Fruit fly (Drosophila melanogaster) whole organism, embryonic: ENCODE data around the gene brm.

Source experiments
- Antp ChIP-seq: fragments of 200-800 bp; sonication (Bioruptor generic); optimal IDR thresholded peaks from 3 replicates; lab custom pipeline; 2016; ENCODE audit warnings: missing biosample characterization, missing genetic modification characterization
- BtbVII ChIP-seq: fragments of 200-800 bp; sonication (Bioruptor generic); optimal IDR thresholded peaks from 3 replicates; lab custom pipeline; 2017; ENCODE audit warnings: missing biosample characterization, mild to moderate bottlenecking, missing genetic modification characterization
- CG11456 ChIP-seq: fragments of 200-800 bp; sonication (Bioruptor generic); IDR thresholded peaks from 3 replicates; pipeline ENCODE4 v1.3.6; 2022; ENCODE audit warnings: missing biosample characterization, missing genetic modification characterization
- CG12769 ChIP-seq: fragments of 200-800 bp; sonication (Bioruptor generic); optimal IDR thresholded peaks from 2 replicates; lab custom pipeline; 2019; ENCODE audit warnings: missing biosample characterization, mild to moderate bottlenecking, missing genetic modification characterization, moderate library complexity
- CG14441 ChIP-seq: fragments of 200-800 bp; sonication (Bioruptor generic); IDR thresholded peaks from 2 replicates; pipeline ENCODE4 v1.3.6; 2022; ENCODE audit warnings: missing biosample characterization, missing genetic modification characterization
- CG14667 ChIP-seq: fragments of 200-800 bp; sonication (Bioruptor generic); IDR thresholded peaks from 2 replicates; pipeline ENCODE4 v1.3.6; 2022; ENCODE audit warnings: missing biosample characterization, missing genetic modification characterization
- CG1603 ChIP-seq: fragments of 200-800 bp; sonication (Bioruptor generic); optimal IDR thresholded peaks from 2 replicates; lab custom pipeline; 2019; ENCODE audit warnings: missing biosample characterization, mild to moderate bottlenecking, missing genetic modification characterization, moderate library complexity
- CG17568 ChIP-seq: fragments of 200-800 bp; sonication (Bioruptor generic); optimal IDR thresholded peaks from 2 replicates; lab custom pipeline; 2018; ENCODE audit warnings: missing biosample characterization, mild to moderate bottlenecking, missing genetic modification characterization, moderate library complexity
- CG18011 ChIP-seq: fragments of 200-800 bp; sonication (Bioruptor generic); optimal IDR thresholded peaks from 2 replicates; lab custom pipeline; 2017; ENCODE audit warnings: missing biosample characterization, missing genetic modification characterization, mild to moderate bottlenecking, moderate library complexity, missing genotype
- CG2202 ChIP-seq: fragments of 200-800 bp; sonication (Bioruptor generic); optimal IDR thresholded peaks from 2 replicates; lab custom pipeline; 2018; ENCODE audit warnings: missing biosample characterization, mild to moderate bottlenecking, missing genetic modification characterization
- CG2678 ChIP-seq: fragments of 200-800 bp; sonication (Bioruptor generic); optimal IDR thresholded peaks from 3 replicates; lab custom pipeline; 2019; ENCODE audit warnings: missing biosample characterization, mild to moderate bottlenecking, missing genetic modification characterization, moderate library complexity
- CG2889 ChIP-seq: fragments of 200-800 bp; sonication (Bioruptor generic); IDR thresholded peaks from 3 replicates; pipeline ENCODE4 v1.3.6; 2022; ENCODE audit warnings: missing biosample characterization, missing genetic modification characterization
- CG33557 ChIP-seq: fragments of 200-800 bp; sonication (Bioruptor generic); optimal IDR thresholded peaks from 2 replicates; lab custom pipeline; 2019; ENCODE audit warnings: missing biosample characterization, mild to moderate bottlenecking, missing genetic modification characterization, moderate library complexity
- CG4328 ChIP-seq: fragments of 200-800 bp; sonication (Bioruptor generic); optimal IDR thresholded peaks from 3 replicates; lab custom pipeline; 2017; ENCODE audit warnings: missing biosample characterization, missing genetic modification reagents, missing genetic modification characterization
- CG5953 ChIP-seq: fragments of 200-800 bp; sonication (Bioruptor generic); IDR thresholded peaks from 2 replicates; pipeline ENCODE4 v1.3.6; 2022; ENCODE audit warnings: missing biosample characterization, missing genetic modification characterization
- CG6175 ChIP-seq: fragments of 200-800 bp; sonication (Bioruptor generic); IDR thresholded peaks from 3 replicates; pipeline ENCODE4 v1.3.6; 2022; ENCODE audit warnings: missing biosample characterization, missing genetic modification characterization
- CG6654 ChIP-seq: fragments of 200-800 bp; sonication (Bioruptor generic); optimal IDR thresholded peaks from 2 replicates; lab custom pipeline; 2017; ENCODE audit warnings: missing biosample characterization, mild to moderate bottlenecking, missing genetic modification characterization
- CG6683 ChIP-seq: fragments of 200-800 bp; sonication (Bioruptor generic); optimal IDR thresholded peaks from 2 replicates; lab custom pipeline; 2017; ENCODE audit warnings: missing biosample characterization, mild to moderate bottlenecking, missing genetic modification characterization, missing genetic modification reagents
- CG6791 ChIP-seq: fragments of 200-800 bp; sonication (Bioruptor generic); IDR thresholded peaks from 3 replicates; pipeline ENCODE4 v1.3.6; 2022; ENCODE audit warnings: missing biosample characterization, missing genetic modification characterization; ENCODE audit not compliant: partially characterized antibody
- CG7786 ChIP-seq: fragments of 200-800 bp; sonication (Bioruptor generic); optimal IDR thresholded peaks from 2 replicates; lab custom pipeline; 2016; ENCODE audit warnings: missing biosample characterization, missing genetic modification characterization
- CG9932 ChIP-seq: fragments of 200-800 bp; sonication (Bioruptor generic); IDR thresholded peaks from 2 replicates; pipeline ENCODE4 v1.3.6; 2022; ENCODE audit warnings: missing biosample characterization, missing genetic modification characterization
- HLH54F ChIP-seq: fragments of 200-800 bp; sonication (Bioruptor generic); optimal IDR thresholded peaks from 3 replicates; lab custom pipeline; 2016; ENCODE audit warnings: missing biosample characterization, missing genetic modification characterization
- Hand ChIP-seq: fragments of 200-800 bp; sonication (Bioruptor generic); optimal IDR thresholded peaks from 2 replicates; lab custom pipeline; 2017; ENCODE audit warnings: mild to moderate bottlenecking, missing biosample characterization, missing genetic modification reagents, missing genetic modification characterization
- MBD-R2 ChIP-seq: fragments of 200-800 bp; sonication (Bioruptor generic); IDR thresholded peaks from 2 replicates; pipeline ENCODE4 v1.3.6; 2022; ENCODE audit warnings: missing biosample characterization, missing genetic modification characterization
- Max ChIP-seq: fragments of 200-800 bp; sonication (Bioruptor generic); optimal IDR thresholded peaks from 2 replicates; lab custom pipeline; 2016; ENCODE audit warnings: missing biosample characterization, mild to moderate bottlenecking, missing genetic modification characterization
- NFAT ChIP-seq: fragments of 200-800 bp; sonication (Bioruptor generic); IDR thresholded peaks from 2 replicates; pipeline ENCODE4 v1.3.6; 2022; ENCODE audit warnings: missing biosample characterization, missing genetic modification characterization
- NfI ChIP-seq: fragments of 200-800 bp; sonication (Bioruptor generic); optimal IDR thresholded peaks from 3 replicates; lab custom pipeline; 2018; ENCODE audit warnings: missing biosample characterization, mild to moderate bottlenecking, missing genetic modification characterization, moderate library complexity
- Pdp1 ChIP-seq, 2 experiments: fragments of 200-800 bp; sonication (Bioruptor generic); optimal IDR thresholded peaks; 3 replicates each; lab custom pipeline; 2016; ENCODE audit warnings: missing biosample characterization in 2 of 2, missing genetic modification characterization in 2 of 2, mild to moderate bottlenecking in 1 of 2, moderate library complexity in 1 of 2
- amos ChIP-seq: fragments of 200-800 bp; sonication (Bioruptor generic); IDR thresholded peaks from 2 replicates; pipeline ENCODE4 v1.3.6; 2022; ENCODE audit warnings: missing biosample characterization, missing genetic modification characterization; ENCODE audit not compliant: partially characterized antibody
- ap ChIP-seq: fragments of 200-800 bp; sonication (Bioruptor generic); IDR thresholded peaks from 2 replicates; pipeline ENCODE4 v1.3.6; 2022; ENCODE audit warnings: missing biosample characterization, missing genetic modification characterization
- ase ChIP-seq: fragments of 200-800 bp; sonication (Bioruptor generic); IDR thresholded peaks from 3 replicates; pipeline ENCODE4 v1.3.6; 2022; ENCODE audit warnings: missing biosample characterization, missing genetic modification characterization
- ash1 ChIP-seq: fragments of 200-800 bp; sonication (Bioruptor generic); optimal IDR thresholded peaks from 2 replicates; lab custom pipeline; 2018; ENCODE audit warnings: missing biosample characterization, mild to moderate bottlenecking, missing genetic modification characterization
- cas ChIP-seq: fragments of 200-800 bp; sonication (Bioruptor generic); IDR thresholded peaks from 2 replicates; pipeline ENCODE4 v1.3.6; 2022; ENCODE audit warnings: missing biosample characterization, missing genetic modification characterization
- chn ChIP-seq: fragments of 200-800 bp; sonication (Bioruptor generic); optimal IDR thresholded peaks from 2 replicates; lab custom pipeline; 2016; ENCODE audit warnings: missing biosample characterization, missing genetic modification characterization
- dimm ChIP-seq: fragments of 200-800 bp; sonication (Bioruptor generic); IDR thresholded peaks from 2 replicates; pipeline ENCODE4 v1.3.6; 2022; ENCODE audit warnings: missing biosample characterization, missing genetic modification characterization
- dmrt99B ChIP-seq: fragments of 200-800 bp; sonication (Bioruptor generic); optimal IDR thresholded peaks from 2 replicates; lab custom pipeline; 2018; ENCODE audit warnings: missing biosample characterization, mild to moderate bottlenecking, missing genetic modification characterization, moderate library complexity
- ewg ChIP-seq: fragments of 200-800 bp; sonication (Bioruptor generic); optimal IDR thresholded peaks from 3 replicates; lab custom pipeline; 2017; ENCODE audit warnings: mild to moderate bottlenecking, missing biosample characterization, missing genetic modification reagents, missing genetic modification characterization
- grn ChIP-seq: fragments of 200-800 bp; sonication (Bioruptor generic); optimal IDR thresholded peaks from 3 replicates; lab custom pipeline; 2017; ENCODE audit warnings: missing biosample characterization, missing genetic modification characterization
- gsb ChIP-seq: fragments of 200-800 bp; sonication (Bioruptor generic); IDR thresholded peaks from 2 replicates; pipeline ENCODE4 v1.3.6; 2022; ENCODE audit warnings: missing biosample characterization, missing genetic modification characterization
- her ChIP-seq: fragments of 200-800 bp; sonication (Bioruptor generic); optimal IDR thresholded peaks from 2 replicates; lab custom pipeline; 2016; ENCODE audit warnings: missing biosample characterization, missing genetic modification characterization
- hth ChIP-seq: fragments of >200 bp; optimal IDR thresholded peaks from 2 replicates; lab custom pipeline; 2017; ENCODE audit warnings: inconsistent platforms
- jigr1 ChIP-seq: fragments of 200-800 bp; sonication (Bioruptor generic); IDR thresholded peaks from 3 replicates; pipeline ENCODE4 v1.3.6; 2022; ENCODE audit warnings: missing biosample characterization, missing genetic modification characterization
- kni ChIP-seq: fragments of 200-800 bp; sonication (Bioruptor generic); optimal IDR thresholded peaks from 3 replicates; lab custom pipeline; 2017; ENCODE audit warnings: mild to moderate bottlenecking, missing biosample characterization, missing genetic modification reagents, missing genetic modification characterization
- mam ChIP-seq: fragments of 200-800 bp; sonication (Bioruptor generic); optimal IDR thresholded peaks from 3 replicates; lab custom pipeline; 2016; ENCODE audit warnings: missing biosample characterization, missing genetic modification characterization
- nerfin-2 ChIP-seq: fragments of 200-800 bp; sonication (Bioruptor generic); IDR thresholded peaks from 2 replicates; pipeline ENCODE4 v1.3.6; 2022; ENCODE audit warnings: missing biosample characterization, missing genetic modification characterization; ENCODE audit not compliant: partially characterized antibody
- rib ChIP-seq: fragments of 200-800 bp; sonication (Bioruptor generic); IDR thresholded peaks from 2 replicates; pipeline ENCODE4 v1.3.6; 2022; ENCODE audit warnings: missing biosample characterization, missing genetic modification characterization
- sisA ChIP-seq: fragments of 200-800 bp; sonication (Bioruptor generic); IDR thresholded peaks from 2 replicates; pipeline ENCODE4 v1.3.6; 2022; ENCODE audit warnings: missing biosample characterization, missing genetic modification characterization
- unc-4 ChIP-seq: fragments of 200-800 bp; sonication (Bioruptor generic); IDR thresholded peaks from 2 replicates; pipeline ENCODE4 v1.3.6; 2022; ENCODE audit warnings: missing biosample characterization, missing genetic modification characterization; ENCODE audit not compliant: partially characterized antibody
- vnd ChIP-seq: fragments of 200-800 bp; sonication (Bioruptor generic); IDR thresholded peaks from 3 replicates; pipeline ENCODE4 v1.3.6; 2022; ENCODE audit warnings: missing biosample characterization, missing genetic modification characterization; ENCODE audit not compliant: partially characterized antibody

brm gene

DNA sequence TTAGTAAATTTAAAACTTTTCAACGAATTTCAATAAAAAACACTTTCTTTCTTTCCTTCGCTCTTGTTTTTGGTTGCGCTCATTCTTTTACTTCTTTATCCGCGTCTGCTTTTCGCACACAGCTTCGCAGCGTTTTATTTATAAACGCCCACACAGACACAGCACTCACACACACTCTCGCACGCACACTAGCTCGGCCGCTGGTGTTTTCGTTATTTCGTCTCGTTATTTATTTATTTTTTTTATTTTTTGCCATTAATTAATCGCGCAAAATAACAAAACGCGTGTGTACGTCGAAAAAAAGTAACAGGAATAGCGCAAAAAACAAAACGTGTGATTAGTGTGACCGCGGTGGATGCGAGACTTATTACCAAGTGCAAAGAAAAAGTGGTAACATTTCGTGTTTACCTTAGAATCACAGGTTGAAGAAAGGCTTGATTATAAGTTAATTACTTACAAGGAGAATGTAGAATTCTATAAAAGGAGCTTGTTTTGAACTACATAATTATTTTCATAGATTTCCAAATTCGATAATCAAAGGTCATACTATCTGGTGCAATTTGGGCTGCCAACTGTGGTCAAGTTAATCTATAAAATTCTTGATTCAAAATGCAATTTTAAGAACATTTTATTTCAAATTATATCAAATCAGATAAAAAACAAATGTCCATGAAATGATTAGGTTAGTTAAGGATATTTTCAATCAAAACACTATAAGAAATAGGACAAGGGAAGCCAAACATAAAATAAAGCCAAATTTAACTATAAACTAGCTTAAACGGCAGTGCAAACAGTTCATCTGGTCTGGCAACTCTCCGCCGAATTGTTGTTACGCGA lies 21.9 kb upstream of the brm start, which contains the start of the genes hzg and mRpS31 (continued):
- no peak for TF ChIP-seq CG14667 (GFP tag; lab: Robert Waterston, UW)
- TF ChIP-seq CG17568 (GFP tag; lab: Kevin White, UChicago) = peak; percentile 58
- peak; percentile 54 for TF ChIP-seq Max (GFP tag; lab: Kevin White, UChicago)
- TF ChIP-seq dimm = no peak
- TF ChIP-seq NFAT (GFP tag; lab: Robert Waterston, UW) = no peak
- TF ChIP-seq grn (GFP tag; lab: Kevin White, UChicago) = peak; percentile 10
- TF ChIP-seq ash1 = no peak
- no peak; the same call in 2 of the 3 replicates for TF ChIP-seq CG6791 (GFP tag; lab: Robert Waterston, UW)
- no peak for TF ChIP-seq CG5953 (GFP tag; lab: Robert Waterston, UW)
- no peak for TF ChIP-seq CG6683 (GFP tag; lab: Kevin White, UChicago)
- no peak for TF ChIP-seq nerfin-2 (GFP tag; lab: Robert Waterston, UW)
- peak; percentile 56 for TF ChIP-seq CG7786
- TF ChIP-seq CG18011 = no peak
- TF ChIP-seq CG2889 = no peak
- peak; percentile 46 for TF ChIP-seq chn (GFP tag; lab: Kevin White, UChicago)
- TF ChIP-seq CG12769 (tag; lab: Kevin White, UChicago) = no peak
- peak; percentile 69 for TF ChIP-seq mam (GFP tag; lab: Kevin White, UChicago)
- no peak for TF ChIP-seq CG1603 (tag; lab: Kevin White, UChicago)
- TF ChIP-seq dmrt99B (tag; lab: Kevin White, UChicago) = peak; percentile 35
- no peak for TF ChIP-seq unc-4 (GFP tag; lab: Robert Waterston, UW)
- peak; percentile 44 for TF ChIP-seq NfI (GFP tag; lab: Kevin White, UChicago)
- TF ChIP-seq Antp (GFP tag; lab: Kevin White, UChicago) = peak; percentile 44
- no peak for TF ChIP-seq hth (lab: Kevin White, UChicago)
- no peak for TF ChIP-seq Hand
- TF ChIP-seq ewg (GFP tag; lab: Kevin White, UChicago) = no peak
- no peak for TF ChIP-seq CG6175 (GFP tag; lab: Robert Waterston, UW)
- TF ChIP-seq CG11456 (GFP tag; lab: Robert Waterston, UW) = no peak
- no peak for TF ChIP-seq CG2202 (tag; lab: Kevin White, UChicago)
- TF ChIP-seq kni (GFP tag; lab: Kevin White, UChicago) = no peak
- peak; percentile 9 for TF ChIP-seq BtbVII (GFP tag; lab: Kevin White, UChicago)
- TF ChIP-seq ase (GFP tag; lab: Robert Waterston, UW) = no peak
- TF ChIP-seq CG33557 = peak; percentile 31
- no peak for TF ChIP-seq gsb (GFP tag; lab: Robert Waterston, UW)
- TF ChIP-seq vnd (GFP tag; lab: Robert Waterston, UW) = no peak
- TF ChIP-seq CG14441 (GFP tag; lab: Robert Waterston, UW) = no peak
- TF ChIP-seq her (GFP tag; lab: Kevin White, UChicago) = no peak
- TF ChIP-seq Pdp1 (GFP tag; optimal IDR thresholded peaks at IDR 0.05; lab: Kevin White, UChicago) = peak; percentile 42 to 55
- peak; percentile 49; the same call in 1 of the 2 replicates for TF ChIP-seq MBD-R2 (GFP tag; lab: Robert Waterston, UW)
- peak; percentile 68 for TF ChIP-seq CG2678
- no peak for TF ChIP-seq ap
- TF ChIP-seq cas (GFP tag; lab: Robert Waterston, UW) = no peak
- TF ChIP-seq CG6654 (GFP tag; lab: Kevin White, UChicago) = no peak
- TF ChIP-seq jigr1 = no peak
- TF ChIP-seq sisA (GFP tag; lab: Robert Waterston, UW) = peak; percentile 17; the same call in 1 of the 2 replicates
- TF ChIP-seq HLH54F = peak; percentile 45
- peak; percentile 69 for TF ChIP-seq rib (GFP tag; lab: Robert Waterston, UW)
- no peak for TF ChIP-seq CG4328 (GFP tag; lab: Kevin White, UChicago)
- TF ChIP-seq CG9932 (GFP tag; lab: Robert Waterston, UW) = peak; percentile 63
- TF ChIP-seq amos (GFP tag; lab: Robert Waterston, UW) = no peak; the same call in 1 of the 2 replicates
